Fruit fly (Drosophila melanogaster) whole organism, embryonic: ENCODE results near the gene CG42445.
A peak's percentile ranks its signal among the peaks of the same experiment; 100 is the strongest.

Experiments used
- B-H1 ChIP-seq: fragments of 200-800 bp; sonication (Bioruptor generic); IDR thresholded peaks from 3 replicates; pipeline ENCODE4 v1.3.6; 2022; ENCODE audit warnings: missing biosample characterization, missing genetic modification characterization
- Bgb ChIP-seq: fragments of 200-800 bp; sonication (Bioruptor generic); IDR thresholded peaks from 2 replicates; pipeline ENCODE4 v1.3.6; 2022; ENCODE audit warnings: missing biosample characterization, missing genetic modification characterization; ENCODE audit not compliant: partially characterized antibody
- CG10274 ChIP-seq: fragments of 200-800 bp; sonication (Bioruptor generic); optimal IDR thresholded peaks from 3 replicates; lab custom pipeline; 2017; ENCODE audit warnings: missing biosample characterization, mild to moderate bottlenecking, missing genetic modification characterization
- CG10565 ChIP-seq: fragments of 200-800 bp; sonication (Bioruptor generic); optimal IDR thresholded peaks from 3 replicates; lab custom pipeline; 2016; ENCODE audit warnings: missing biosample characterization, mild to moderate bottlenecking, missing genetic modification characterization
- CG12659 ChIP-seq: fragments of 200-800 bp; sonication (Bioruptor generic); optimal IDR thresholded peaks from 3 replicates; lab custom pipeline; 2017; ENCODE audit warnings: mild to moderate bottlenecking, missing biosample characterization, missing genetic modification reagents, missing genetic modification characterization
- CG13296 ChIP-seq: fragments of 200-800 bp; sonication (Bioruptor generic); optimal IDR thresholded peaks from 3 replicates; lab custom pipeline; 2018; ENCODE audit warnings: missing biosample characterization, mild to moderate bottlenecking, missing genetic modification characterization
- CG14667 ChIP-seq: fragments of 200-800 bp; sonication (Bioruptor generic); IDR thresholded peaks from 2 replicates; pipeline ENCODE4 v1.3.6; 2022; ENCODE audit warnings: missing biosample characterization, missing genetic modification characterization
- CG15514 ChIP-seq: fragments of 200-800 bp; sonication (Bioruptor generic); optimal IDR thresholded peaks from 3 replicates; lab custom pipeline; 2017; ENCODE audit warnings: missing biosample characterization, missing genetic modification characterization, mild to moderate bottlenecking, moderate library complexity, missing genetic modification reagents
- CG1647 ChIP-seq: fragments of 200-800 bp; sonication (Bioruptor generic); optimal IDR thresholded peaks from 3 replicates; lab custom pipeline; 2016; ENCODE audit warnings: missing biosample characterization, missing genetic modification characterization
- CG16779 ChIP-seq: fragments of 200-800 bp; sonication (Bioruptor generic); IDR thresholded peaks from 2 replicates; pipeline ENCODE4 v1.3.6; 2022; ENCODE audit warnings: missing biosample characterization, missing genetic modification characterization
- CG16815 ChIP-seq: fragments of 200-800 bp; sonication (Bioruptor generic); optimal IDR thresholded peaks from 3 replicates; lab custom pipeline; 2017; ENCODE audit warnings: missing biosample characterization, mild to moderate bottlenecking, missing genetic modification characterization
- CG3163 ChIP-seq: fragments of 200-800 bp; sonication (Bioruptor generic); optimal IDR thresholded peaks from 3 replicates; lab custom pipeline; 2016; ENCODE audit warnings: missing biosample characterization, missing genetic modification characterization
- CG3281 ChIP-seq: fragments of 200-800 bp; sonication (Bioruptor generic); optimal IDR thresholded peaks from 3 replicates; lab custom pipeline; 2017; ENCODE audit warnings: missing biosample characterization, mild to moderate bottlenecking, missing genetic modification characterization
- CG34376 ChIP-seq: fragments of 200-800 bp; sonication (Bioruptor generic); optimal IDR thresholded peaks from 2 replicates; lab custom pipeline; 2018; ENCODE audit warnings: missing biosample characterization, mild to moderate bottlenecking, missing genetic modification characterization
- CG6854 ChIP-seq: fragments of 200-800 bp; sonication (Bioruptor generic); optimal IDR thresholded peaks from 3 replicates; lab custom pipeline; 2017; ENCODE audit warnings: missing biosample characterization, mild to moderate bottlenecking, missing genetic modification characterization
- CG8281 ChIP-seq: fragments of 200-800 bp; sonication (Bioruptor generic); optimal IDR thresholded peaks from 2 replicates; lab custom pipeline; 2018; ENCODE audit warnings: missing biosample characterization, mild to moderate bottlenecking, missing genetic modification characterization, moderate library complexity
- CG8388 ChIP-seq: fragments of 200-800 bp; sonication (Bioruptor generic); optimal IDR thresholded peaks from 2 replicates; lab custom pipeline; 2019; ENCODE audit warnings: missing biosample characterization, mild to moderate bottlenecking, missing genetic modification characterization, moderate library complexity
- CG9727 ChIP-seq: fragments of 200-800 bp; sonication (Bioruptor generic); optimal IDR thresholded peaks from 3 replicates; lab custom pipeline; 2017; ENCODE audit warnings: missing biosample characterization, mild to moderate bottlenecking, missing genetic modification characterization
- CG9797 ChIP-seq: fragments of 200-800 bp; sonication (Bioruptor generic); optimal IDR thresholded peaks from 3 replicates; lab custom pipeline; 2018; ENCODE audit warnings: missing biosample characterization, mild to moderate bottlenecking, missing genetic modification characterization
- Dip2 ChIP-seq: fragments of 200-800 bp; sonication (Bioruptor generic); IDR thresholded peaks from 2 replicates; pipeline ENCODE4 v1.3.6; 2022; ENCODE audit warnings: missing biosample characterization, missing genetic modification characterization
- E2f1 ChIP-seq: fragments of 200-800 bp; sonication (Bioruptor generic); IDR thresholded peaks from 2 replicates; pipeline ENCODE4 v1.3.6; 2022; ENCODE audit warnings: missing biosample characterization, missing genetic modification characterization
- E2f2 ChIP-seq: fragments of 200-800 bp; sonication (Bioruptor generic); IDR thresholded peaks from 2 replicates; pipeline ENCODE4 v1.3.6; 2022; ENCODE audit warnings: missing biosample characterization, missing genetic modification characterization
- GATAe ChIP-seq: fragments of 200-800 bp; sonication (Bioruptor generic); conservative IDR thresholded peaks from 2 replicates; pipeline ENCODE4 v1.3.6; 2022; ENCODE audit warnings: missing biosample characterization, missing genetic modification characterization
- HLHmδ ChIP-seq: fragments of 200-800 bp; sonication (Bioruptor generic); optimal IDR thresholded peaks from 2 replicates; lab custom pipeline; 2018; ENCODE audit warnings: missing biosample characterization, mild to moderate bottlenecking, missing genetic modification characterization, moderate library complexity
- MBD-R2 ChIP-seq: fragments of 200-800 bp; sonication (Bioruptor generic); IDR thresholded peaks from 2 replicates; pipeline ENCODE4 v1.3.6; 2022; ENCODE audit warnings: missing biosample characterization, missing genetic modification characterization
- Mad ChIP-seq: fragments of 200-800 bp; sonication (Bioruptor generic); optimal IDR thresholded peaks from 2 replicates; lab custom pipeline; 2016; ENCODE audit warnings: missing biosample characterization, missing genetic modification characterization
- NC2α ChIP-seq: fragments of 200-800 bp; sonication (Bioruptor generic); optimal IDR thresholded peaks from 2 replicates; lab custom pipeline; 2016; ENCODE audit warnings: missing biosample characterization, missing genetic modification characterization
- Nf-YA ChIP-seq: fragments of 200-800 bp; sonication (Bioruptor generic); IDR thresholded peaks from 2 replicates; pipeline ENCODE4 v1.3.6; 2022; ENCODE audit warnings: missing biosample characterization, missing genetic modification characterization
- Oaz ChIP-seq: fragments of 200-800 bp; sonication (Bioruptor generic); IDR thresholded peaks from 2 replicates; pipeline ENCODE4 v1.3.6; 2022; ENCODE audit warnings: missing biosample characterization, missing genetic modification characterization
- Scr ChIP-seq: fragments of 200-800 bp; sonication (Bioruptor generic); IDR thresholded peaks from 2 replicates; pipeline ENCODE4 v1.3.6; 2022; ENCODE audit warnings: missing biosample characterization, missing genetic modification characterization; ENCODE audit not compliant: partially characterized antibody
- Xbp1 ChIP-seq: fragments of 200-800 bp; sonication (Bioruptor generic); optimal IDR thresholded peaks from 3 replicates; lab custom pipeline; 2016; ENCODE audit warnings: missing biosample characterization, mild to moderate bottlenecking, missing genetic modification characterization
- amos ChIP-seq: fragments of 200-800 bp; sonication (Bioruptor generic); IDR thresholded peaks from 2 replicates; pipeline ENCODE4 v1.3.6; 2022; ENCODE audit warnings: missing biosample characterization, missing genetic modification characterization; ENCODE audit not compliant: partially characterized antibody
- br ChIP-seq: fragments of >200 bp; optimal IDR thresholded peaks from 2 replicates; lab custom pipeline; 2017
- caup ChIP-seq: fragments of 200-800 bp; sonication (Bioruptor generic); optimal IDR thresholded peaks from 3 replicates; lab custom pipeline; 2017; ENCODE audit warnings: missing biosample characterization, mild to moderate bottlenecking, missing genetic modification characterization, moderate library complexity; ENCODE audit not compliant: severe bottlenecking
- corto ChIP-seq: fragments of 200-800 bp; sonication (Bioruptor generic); optimal IDR thresholded peaks from 2 replicates; lab custom pipeline; 2016; ENCODE audit warnings: missing biosample characterization, mild to moderate bottlenecking, missing genetic modification characterization, moderate library complexity
- croc ChIP-seq: fragments of 200-800 bp; sonication (Bioruptor generic); conservative IDR thresholded peaks from 3 replicates; pipeline ENCODE4 v1.3.6; 2022; ENCODE audit warnings: missing biosample characterization, missing genetic modification characterization
- ems ChIP-seq: fragments of 200-800 bp; sonication (Bioruptor generic); optimal IDR thresholded peaks from 3 replicates; lab custom pipeline; 2016; ENCODE audit warnings: missing biosample characterization, missing genetic modification characterization
- gro ChIP-seq: fragments of 200-800 bp; sonication (Bioruptor generic); optimal IDR thresholded peaks from 2 replicates; lab custom pipeline; 2016; ENCODE audit warnings: missing biosample characterization, missing genetic modification characterization
- h ChIP-seq: fragments of >200 bp; optimal IDR thresholded peaks from 2 replicates; lab custom pipeline; 2017
- her ChIP-seq: fragments of 200-800 bp; sonication (Bioruptor generic); optimal IDR thresholded peaks from 2 replicates; lab custom pipeline; 2016; ENCODE audit warnings: missing biosample characterization, missing genetic modification characterization
- ken ChIP-seq: fragments of 200-800 bp; sonication (Bioruptor generic); IDR thresholded peaks from 3 replicates; pipeline ENCODE4 v1.3.6; 2022; ENCODE audit warnings: missing biosample characterization, missing genetic modification characterization
- lmd ChIP-seq: fragments of 200-800 bp; sonication (Bioruptor generic); IDR thresholded peaks from 2 replicates; pipeline ENCODE4 v1.3.6; 2022; ENCODE audit warnings: missing biosample characterization, missing genetic modification characterization
- oc ChIP-seq: fragments of 200-800 bp; sonication (Bioruptor generic); optimal IDR thresholded peaks from 2 replicates; lab custom pipeline; 2018; ENCODE audit warnings: missing biosample characterization, mild to moderate bottlenecking, missing genetic modification characterization, moderate library complexity
- pho ChIP-seq: fragments of 200-800 bp; sonication (Bioruptor generic); optimal IDR thresholded peaks from 2 replicates; lab custom pipeline; 2016; ENCODE audit warnings: missing biosample characterization, missing genetic modification characterization
- pita ChIP-seq: fragments of 200-800 bp; sonication (Bioruptor generic); optimal IDR thresholded peaks from 2 replicates; lab custom pipeline; 2017; ENCODE audit warnings: missing biosample characterization, mild to moderate bottlenecking, missing genetic modification characterization
- seq ChIP-seq: fragments of 200-800 bp; sonication (Bioruptor generic); IDR thresholded peaks from 2 replicates; pipeline ENCODE4 v1.3.6; 2022; ENCODE audit warnings: missing biosample characterization, missing genetic modification characterization
- sima ChIP-seq: fragments of 200-800 bp; sonication (Bioruptor generic); optimal IDR thresholded peaks from 2 replicates; lab custom pipeline; 2016; ENCODE audit warnings: missing biosample characterization, missing genetic modification characterization
- stwl ChIP-seq: fragments of 200-800 bp; sonication (Bioruptor generic); optimal IDR thresholded peaks from 3 replicates; lab custom pipeline; 2018; ENCODE audit warnings: missing biosample characterization, mild to moderate bottlenecking, missing genetic modification characterization, moderate library complexity
- tgo ChIP-seq: fragments of 200-800 bp; sonication (Bioruptor generic); IDR thresholded peaks from 3 replicates; pipeline ENCODE4 v1.3.6; 2022; ENCODE audit warnings: missing biosample characterization, missing genetic modification characterization
- toy ChIP-seq: fragments of 200-800 bp; sonication (Bioruptor generic); IDR thresholded peaks from 2 replicates; pipeline ENCODE4 v1.3.6; 2022; ENCODE audit warnings: missing biosample characterization, missing genetic modification characterization
- zen ChIP-seq: fragments of 200-800 bp; sonication (Bioruptor generic); optimal IDR thresholded peaks from 3 replicates; lab custom pipeline; 2018; ENCODE audit warnings: missing biosample characterization, mild to moderate bottlenecking, missing genetic modification characterization, moderate library complexity
- zf30C ChIP-seq: fragments of 200-800 bp; sonication (Bioruptor generic); optimal IDR thresholded peaks from 3 replicates; lab custom pipeline; 2018; ENCODE audit warnings: missing biosample characterization, mild to moderate bottlenecking, missing genetic modification characterization

CG42445 gene

dm6 chr3L:8191042-8191613 lies 32.4 kb upstream of the CG42445 start, which contains the start of gene MED24 (continued):
- TF ChIP-seq br (lab: Kevin White, UChicago) (no peak), CG8388 (GFP tag; lab: Kevin White, UChicago) (no peak), CG10274 (GFP tag; lab: Kevin White, UChicago) (no peak), CG34376 (GFP tag; lab: Kevin White, UChicago) (no peak), gro (no peak), CG9727 (GFP tag; lab: Kevin White, UChicago) (no peak), CG16779 (no peak), Xbp1 (GFP tag; lab: Kevin White, UChicago) (peak; percentile 1), CG15514 (GFP tag; lab: Kevin White, UChicago) (peak; percentile 54), E2f2 (peak; percentile 84), Bgb (GFP tag; lab: Robert Waterston, UW) (peak; percentile 12; the same call in 1 of the 2 replicates), CG6854 (GFP tag; lab: Kevin White, UChicago) (no peak), oc (tag; lab: Kevin White, UChicago) (no peak), CG16815 (no peak), GATAe (no peak), CG1647 (GFP tag; lab: Kevin White, UChicago) (no peak), Dip2 (GFP tag; lab: Robert Waterston, UW) (no peak), pita (GFP tag; lab: Kevin White, UChicago) (no peak), CG9797 (GFP tag; lab: Kevin White, UChicago) (peak; percentile 42), ems (GFP tag; lab: Kevin White, UChicago) (no peak), stwl (tag; lab: Kevin White, UChicago) (peak; percentile 82), croc (GFP tag; lab: Robert Waterston, UW) (no peak), seq (no peak), toy (no peak), NC2α (GFP tag; lab: Kevin White, UChicago) (no peak), lmd (no peak), CG3281 (GFP tag; lab: Kevin White, UChicago) (no peak), zf30C (GFP tag; lab: Kevin White, UChicago) (no peak), Nf-YA (GFP tag; lab: Robert Waterston, UW) (no peak), MBD-R2 (GFP tag; lab: Robert Waterston, UW) (peak; percentile 70), CG12659 (GFP tag; lab: Kevin White, UChicago) (peak; percentile 46), Scr (GFP tag; lab: Robert Waterston, UW) (no peak), pho (no peak), amos (GFP tag; lab: Robert Waterston, UW) (no peak), her (GFP tag; lab: Kevin White, UChicago) (no peak), Mad (GFP tag; lab: Kevin White, UChicago) (no peak), tgo (GFP tag; lab: Robert Waterston, UW) (no peak), B-H1 (GFP tag; lab: Robert Waterston, UW) (no peak), caup (GFP tag; lab: Kevin White, UChicago) (no peak), E2f1 (no peak), zen (tag; lab: Kevin White, UChicago) (peak; percentile 28), CG14667 (GFP tag; lab: Robert Waterston, UW) (no peak), Oaz (GFP tag; lab: Robert Waterston, UW) (no peak), corto (GFP tag; lab: Kevin White, UChicago) (no peak), HLHmδ (GFP tag; lab: Kevin White, UChicago) (no peak), h (lab: Kevin White, UChicago) (no peak), CG10565 (no peak), sima (no peak), CG13296 (GFP tag; lab: Kevin White, UChicago) (no peak), CG3163 (GFP tag; lab: Kevin White, UChicago) (no peak), CG8281 (tag; lab: Kevin White, UChicago) (no peak), ken (GFP tag; lab: Robert Waterston, UW) (no peak)
